Worm (Caenorhabditis elegans): ENCODE measurements around the gene R01E6.7.

Gene R01E6.7

ce11 chrX:13536759-13537158, 33.0 kb downstream of the R01E6.7 start, which contains the start of gene R01E6.5:
TSS of gene R01E6.5 (plus strand) at chrX:13537059.
- TF ChIP-seq lsy-12 (tag; optimal IDR thresholded peaks at IDR 0.05): no peak

ce11 chrX:13532424-13533309, 37.1 kb downstream of the R01E6.7 start, which contains the start of gene acr-12:
TSS of gene acr-12 (plus strand) at chrX:13532853.
- TF ChIP-seq nfya-1 (tag; optimal IDR thresholded peaks at IDR 0.05; ENCODE audit: insufficient read depth): peak; percentile 9
- no peak for TF ChIP-seq lin-15B (tag; optimal IDR thresholded peaks at IDR 0.05)
- peak; percentile 44 for TF ChIP-seq hmg-11 (tag; optimal IDR thresholded peaks at IDR 0.05)
- TF ChIP-seq nhr-76 (tag; optimal IDR thresholded peaks at IDR 0.05): no peak
- TF ChIP-seq fkh-10 (GFP tag; optimal IDR thresholded peaks at IDR 0.05): no peak
- peak; percentile 46 for TF ChIP-seq lin-39 (tag; optimal IDR thresholded peaks at IDR 0.05)

ce11 chrX:13530015-13530778, 39.6 kb downstream of the R01E6.7 start:
- no peak for TF ChIP-seq unc-39 (tag; optimal IDR thresholded peaks at IDR 0.05)
- no peak for TF ChIP-seq ama-1 (optimal IDR thresholded peaks at IDR 0.05)
- no peak for TF ChIP-seq nhr-12 (tag; optimal IDR thresholded peaks at IDR 0.05)
- no peak for TF ChIP-seq nhr-43 (tag; optimal IDR thresholded peaks at IDR 0.05; ENCODE audit: poor library complexity, severe bottlenecking)
- no peak for TF ChIP-seq nhr-76 (tag; optimal IDR thresholded peaks at IDR 0.05)
- TF ChIP-seq mml-1 (tag; optimal IDR thresholded peaks at IDR 0.05): no peak
- TF ChIP-seq nhr-77 (tag; optimal IDR thresholded peaks at IDR 0.05): no peak
- no peak for TF ChIP-seq elt-1 (tag; optimal IDR thresholded peaks at IDR 0.05)
- TF ChIP-seq sea-2 (GFP tag; optimal IDR thresholded peaks at IDR 0.05): no peak
- no peak for TF ChIP-seq nhr-11 (tag; optimal IDR thresholded peaks at IDR 0.05)
- no peak for TF ChIP-seq lin-39 (tag; optimal IDR thresholded peaks at IDR 0.05)
- TF ChIP-seq pha-4 (tag; optimal IDR thresholded peaks at IDR 0.05): no peak
- TF ChIP-seq lin-15B (tag; optimal IDR thresholded peaks at IDR 0.05): no peak
- TF ChIP-seq ceh-28 (tag; optimal IDR thresholded peaks at IDR 0.05): no peak

- no peak for TF ChIP-seq nhr-77 (tag; optimal IDR thresholded peaks at IDR 0.05)
- TF ChIP-seq fos-1 (tag; optimal IDR thresholded peaks at IDR 0.05): peak; percentile 90
- TF ChIP-seq nhr-23 (tag; optimal IDR thresholded peaks at IDR 0.05): peak; percentile 34
- TF ChIP-seq elt-3 (tag; optimal IDR thresholded peaks at IDR 0.05): peak in 1 of 3 experiments; percentile 27
- TF ChIP-seq elt-2 (tag; optimal IDR thresholded peaks at IDR 0.05): peak; percentile 98
- peak; percentile 65 for TF ChIP-seq pha-4 (tag; optimal IDR thresholded peaks at IDR 0.05)
- TF ChIP-seq ceh-28 (tag; optimal IDR thresholded peaks at IDR 0.05): peak; percentile 30
- TF ChIP-seq hmg-11 (tag; optimal IDR thresholded peaks at IDR 0.05): peak; percentile 20
- peak; percentile 19 for TF ChIP-seq nfya-1 (tag; optimal IDR thresholded peaks at IDR 0.05; ENCODE audit: insufficient read depth)
- TF ChIP-seq jun-1 (tag; optimal IDR thresholded peaks at IDR 0.05): peak; percentile 94
- no peak for TF ChIP-seq ZK546.5 (tag; optimal IDR thresholded peaks at IDR 0.05)
- peak; percentile 29 for TF ChIP-seq nhr-43 (tag; optimal IDR thresholded peaks at IDR 0.05; ENCODE audit: poor library complexity, severe bottlenecking)
- TF ChIP-seq pqm-1 (tag; optimal IDR thresholded peaks at IDR 0.05): peak; percentile 99
- no peak for TF ChIP-seq lin-39 (tag; optimal IDR thresholded peaks at IDR 0.05)
These were observed 41.1 kb downstream of the R01E6.7 start, which contains the start of gene F18H3.4 for ce11 chrX:13528630-13529138. TSS of gene F18H3.4 (plus strand) at chrX:13529088.

ce11 chrX:13527347-13528092, 42.2 kb downstream of the R01E6.7 start, which contains the start of gene pab-2:
TSS of gene pab-2 (minus strand) at chrX:13527415.
- TF ChIP-seq nhr-25 (tag; optimal IDR thresholded peaks at IDR 0.05) (peak; percentile 15), elt-3 (tag; optimal IDR thresholded peaks at IDR 0.05) (peak in 1 of 3 experiments; percentile 33), nhr-237 (tag; optimal IDR thresholded peaks at IDR 0.05) (no peak), ztf-4 (tag; optimal IDR thresholded peaks at IDR 0.05) (no peak), nhr-11 (tag; optimal IDR thresholded peaks at IDR 0.05) (peak; percentile 53), pqm-1 (tag; optimal IDR thresholded peaks at IDR 0.05) (peak; percentile 69), ceh-28 (tag; optimal IDR thresholded peaks at IDR 0.05) (peak; percentile 65), elt-2 (tag; optimal IDR thresholded peaks at IDR 0.05) (peak; percentile 92), lin-15B (tag; optimal IDR thresholded peaks at IDR 0.05) (peak; percentile 8), snpc-4 (tag; optimal IDR thresholded peaks at IDR 0.05) (peak; percentile 75), ztf-11 (tag; optimal IDR thresholded peaks at IDR 0.05) (no peak), pha-4 (tag; optimal IDR thresholded peaks at IDR 0.05) (peak; percentile 75), nhr-43 (tag; optimal IDR thresholded peaks at IDR 0.05; ENCODE audit: poor library complexity, severe bottlenecking) (peak; percentile 83), nhr-77 (tag; optimal IDR thresholded peaks at IDR 0.05) (peak; percentile 33), fos-1 (tag; optimal IDR thresholded peaks at IDR 0.05) (peak; percentile 26), unc-62 (GFP tag; optimal IDR thresholded peaks at IDR 0.05) (no peak), egl-27 (tag; optimal IDR thresholded peaks at IDR 0.05) (peak; percentile 6), jun-1 (tag; optimal IDR thresholded peaks at IDR 0.05) (peak; percentile 73), lin-39 (tag; optimal IDR thresholded peaks at IDR 0.05) (peak; percentile 62), R02D3.7 (tag; optimal IDR thresholded peaks at IDR 0.05) (peak; percentile 34), egl-5 (tag; optimal IDR thresholded peaks at IDR 0.05) (peak; percentile 31), hmg-11 (tag; optimal IDR thresholded peaks at IDR 0.05) (peak; percentile 97), ZK546.5 (tag; optimal IDR thresholded peaks at IDR 0.05) (no peak), lsy-12 (tag; optimal IDR thresholded peaks at IDR 0.05) (peak; percentile 75), elt-1 (tag; optimal IDR thresholded peaks at IDR 0.05) (peak; percentile 27), mdl-1 (tag; optimal IDR thresholded peaks at IDR 0.05) (peak; percentile 42)

All from whole organism, L3 larva.